Worm (Caenorhabditis elegans): ENCODE data around the gene Y94H6A.3.
"Not testable (repeated sequence)": the region's sequence is repeated elsewhere in the genome, so short reads cannot be mapped to it uniquely, and the experiment has no call there.

Gene Y94H6A.3

ce11 chrIV:2674915-2675314 lies 1.4 kb upstream of the Y94H6A.3 start, which contains the start of gene gpx-4:
Gene gpx-4, minus strand, starts transcription at chrIV:2675015.
- not testable (repeated sequence) for TF ChIP-seq klf-2 (GFP tag; conservative IDR thresholded peaks at IDR 0.05); tab-1 (GFP tag; IDR thresholded peaks at IDR 0.05); ztf-29 (GFP tag; IDR thresholded peaks at IDR 0.05)

ce11 chrIV:2677687-2678086 lies 1.4 kb downstream of the Y94H6A.3 start:
- TF ChIP-seq med-1 (GFP tag; optimal IDR thresholded peaks at IDR 0.05; ENCODE audit: insufficient read depth) = no peak
- TF ChIP-seq ztf-29 (GFP tag; IDR thresholded peaks at IDR 0.05) = no peak
- no peak for TF ChIP-seq flt-1 (GFP tag; IDR thresholded peaks at IDR 0.05)
- TF ChIP-seq ztf-23 (GFP tag; IDR thresholded peaks at IDR 0.05) = no peak
- no peak for TF ChIP-seq klf-2 (GFP tag; conservative IDR thresholded peaks at IDR 0.05)
- TF ChIP-seq cog-1 (tag; optimal IDR thresholded peaks at IDR 0.05) = no peak
- no peak for TF ChIP-seq ref-1 (GFP tag; conservative IDR thresholded peaks at IDR 0.05)
- TF ChIP-seq tab-1 (GFP tag; IDR thresholded peaks at IDR 0.05) = no peak
- TF ChIP-seq T22C8.4 (GFP tag; IDR thresholded peaks at IDR 0.05) = no peak

ce11 chrIV:2678152-2678551 lies 1.8 kb downstream of the Y94H6A.3 start:
- no peak for TF ChIP-seq ref-1 (GFP tag; conservative IDR thresholded peaks at IDR 0.05)
- TF ChIP-seq ztf-29 (GFP tag; IDR thresholded peaks at IDR 0.05) = no peak
- no peak for TF ChIP-seq T22C8.4 (GFP tag; IDR thresholded peaks at IDR 0.05)
- TF ChIP-seq flt-1 (GFP tag; IDR thresholded peaks at IDR 0.05) = no peak
- TF ChIP-seq med-1 (GFP tag; optimal IDR thresholded peaks at IDR 0.05; ENCODE audit: insufficient read depth) = no peak
- TF ChIP-seq klf-2 (GFP tag; conservative IDR thresholded peaks at IDR 0.05) = no peak
- TF ChIP-seq ztf-23 (GFP tag; IDR thresholded peaks at IDR 0.05) = no peak
- TF ChIP-seq tab-1 (GFP tag; IDR thresholded peaks at IDR 0.05) = no peak

- TF ChIP-seq ztf-23 (GFP tag; IDR thresholded peaks at IDR 0.05) (no peak), T22C8.4 (GFP tag; IDR thresholded peaks at IDR 0.05) (peak; percentile 70)
Observed at ce11 chrIV:2680281-2680680, 4.0 kb downstream of the Y94H6A.3 start.

- TF ChIP-seq T22C8.4 (GFP tag; IDR thresholded peaks at IDR 0.05) (no peak), cog-1 (tag; optimal IDR thresholded peaks at IDR 0.05) (no peak), med-1 (GFP tag; optimal IDR thresholded peaks at IDR 0.05; ENCODE audit: insufficient read depth) (no peak), tab-1 (GFP tag; IDR thresholded peaks at IDR 0.05) (no peak), ref-1 (GFP tag; conservative IDR thresholded peaks at IDR 0.05) (no peak), flt-1 (GFP tag; IDR thresholded peaks at IDR 0.05) (no peak)
Observed at ce11 chrIV:2688716-2689307, 12.5 kb downstream of the Y94H6A.3 start, which contains the start of gene egrh-3. Gene egrh-3, minus strand, starts transcription at chrIV:2688766.

ce11 chrIV:2703927-2704401 lies 27.7 kb downstream of the Y94H6A.3 start, which contains the start of gene Y94H6A.5:
Gene Y94H6A.5, minus strand, starts transcription at chrIV:2703977.
- TF ChIP-seq cog-1 (tag; optimal IDR thresholded peaks at IDR 0.05) (no peak), med-1 (GFP tag; optimal IDR thresholded peaks at IDR 0.05; ENCODE audit: insufficient read depth) (no peak), klf-2 (GFP tag; conservative IDR thresholded peaks at IDR 0.05) (no peak), ztf-23 (GFP tag; IDR thresholded peaks at IDR 0.05) (no peak), ztf-29 (GFP tag; IDR thresholded peaks at IDR 0.05) (no peak), flt-1 (GFP tag; IDR thresholded peaks at IDR 0.05) (no peak)

- TF ChIP-seq klf-2 (GFP tag; conservative IDR thresholded peaks at IDR 0.05) (no peak), med-1 (GFP tag; optimal IDR thresholded peaks at IDR 0.05; ENCODE audit: insufficient read depth) (no peak), T22C8.4 (GFP tag; IDR thresholded peaks at IDR 0.05) (no peak)
Observed at ce11 chrIV:2705675-2706074, 29.4 kb downstream of the Y94H6A.3 start.

- TF ChIP-seq ztf-23 (GFP tag; IDR thresholded peaks at IDR 0.05) (no peak), T22C8.4 (GFP tag; IDR thresholded peaks at IDR 0.05) (0 out of 2 replicates have a peak, but pooled peaks have one; percentile 40)
Observed at ce11 chrIV:2707012-2707411, 30.7 kb downstream of the Y94H6A.3 start, which contains the start of gene ubc-8. Gene ubc-8, minus strand, starts transcription at chrIV:2707238.

- TF ChIP-seq flt-1 (GFP tag; IDR thresholded peaks at IDR 0.05) (peak; percentile 45; the same call in 1 of the 2 replicates), cog-1 (tag; optimal IDR thresholded peaks at IDR 0.05) (no peak)
Observed at ce11 chrIV:2708329-2708965, 32.1 kb downstream of the Y94H6A.3 start.

ce11 chrIV:2709590-2710201 lies 33.4 kb downstream of the Y94H6A.3 start:
- TF ChIP-seq ztf-29 (GFP tag; IDR thresholded peaks at IDR 0.05) (no peak), tab-1 (GFP tag; IDR thresholded peaks at IDR 0.05) (no peak), klf-2 (GFP tag; conservative IDR thresholded peaks at IDR 0.05) (no peak), ref-1 (GFP tag; conservative IDR thresholded peaks at IDR 0.05) (no peak), T22C8.4 (GFP tag; IDR thresholded peaks at IDR 0.05) (no peak), ztf-23 (GFP tag; IDR thresholded peaks at IDR 0.05) (no peak), cog-1 (tag; optimal IDR thresholded peaks at IDR 0.05) (no peak), flt-1 (GFP tag; IDR thresholded peaks at IDR 0.05) (no peak), med-1 (GFP tag; optimal IDR thresholded peaks at IDR 0.05; ENCODE audit: insufficient read depth) (no peak)
